Worm (Caenorhabditis elegans) whole organism, early embryonic: ENCODE data around the gene rap-2.

Experiments
- B0310.2 ChIP-seq: sonication (generic microtip); optimal IDR thresholded peaks from 2 replicates; lab custom pipeline; 2016; ENCODE audit warnings: mild to moderate bottlenecking, missing genetic modification characterization, missing compliant biosample characterization
- ama-1 ChIP-seq: fragments of 150-350 bp; optimal IDR thresholded peaks from 2 replicates; lab custom pipeline; 2014
- flt-1 ChIP-seq: fragments of 200-800 bp; sonication (Bioruptor generic); IDR thresholded peaks from 2 replicates; pipeline ENCODE4 v1.3.6; 2022; ENCODE audit warnings: missing genetic modification characterization, missing compliant biosample characterization
- hnd-1 ChIP-seq: sonication (generic microtip); optimal IDR thresholded peaks from 2 replicates; lab custom pipeline; 2016; ENCODE audit warnings: missing genetic modification characterization, missing compliant biosample characterization
- tbx-11 ChIP-seq: fragments of 200-800 bp; sonication (Bioruptor generic); IDR thresholded peaks from 2 replicates; pipeline ENCODE4 v1.3.6; 2022; ENCODE audit warnings: missing genetic modification characterization, missing compliant biosample characterization

- TF ChIP-seq flt-1 (GFP tag; lab: Robert Waterston, UW), result no peak
- TF ChIP-seq ama-1 (lab: Kevin White, UChicago), result no peak
- no peak for TF ChIP-seq B0310.2 (tag; lab: Kevin White, UChicago)
- no peak for TF ChIP-seq tbx-11 (GFP tag; lab: Robert Waterston, UW)
- no peak for TF ChIP-seq hnd-1 (tag; lab: Kevin White, UChicago)
Observed at ce11 chrV:15052368-15052767, 11.5 kb downstream of the rap-2 start, which contains the start of the genes fbxa-82 and C25D7.5.
